Worm (Caenorhabditis elegans): ENCODE results near the gene C16C10.9.

C16C10.9 gene

DNA sequence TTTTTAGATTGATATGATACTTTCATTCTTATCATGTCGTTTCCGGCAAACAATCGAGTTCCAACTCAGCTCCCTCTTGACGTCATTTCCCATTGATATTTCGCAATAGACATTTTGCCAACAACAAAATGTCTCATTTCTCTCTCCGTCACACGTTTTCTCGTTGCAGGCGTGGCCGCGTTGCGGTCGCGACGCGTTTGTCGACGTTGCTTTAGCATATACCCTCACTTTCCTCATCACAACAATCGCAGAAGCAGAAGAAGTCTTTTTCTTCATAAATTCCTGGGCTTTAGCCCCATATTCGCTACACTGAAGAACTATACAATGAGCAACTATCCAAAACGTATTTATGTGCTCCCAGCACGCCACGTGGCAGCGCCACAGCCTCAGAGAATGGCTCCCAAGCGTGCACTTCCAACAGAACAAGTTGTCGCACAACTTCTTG lies 36.5 kb upstream of the C16C10.9 start, which contains the start of gene xbp-1 (continued):
- TF ChIP-seq ceh-20 (GFP tag; IDR thresholded peaks at IDR 0.05) = peak; percentile 77
- peak; percentile 5 for TF ChIP-seq egl-27 (tag; optimal IDR thresholded peaks at IDR 0.05)
- TF ChIP-seq ztf-7 (tag; optimal IDR thresholded peaks at IDR 0.05) = peak; percentile 74
- no peak for TF ChIP-seq unc-39 (tag; optimal IDR thresholded peaks at IDR 0.05)
- no peak for TF ChIP-seq lin-29 (GFP tag; IDR thresholded peaks at IDR 0.05)
- peak; percentile 93 for TF ChIP-seq jun-1 (tag; optimal IDR thresholded peaks at IDR 0.05)
- TF ChIP-seq aha-1 (tag) = peak; percentile 99
- no peak for TF ChIP-seq lin-15B (tag; optimal IDR thresholded peaks at IDR 0.05)
- TF ChIP-seq arid-1 (GFP tag; conservative IDR thresholded peaks at IDR 0.05) = no peak
- TF ChIP-seq nhr-25 (tag; optimal IDR thresholded peaks at IDR 0.05; ENCODE audit: borderline replicate concordance, insufficient read depth) = peak; percentile 78
- TF ChIP-seq Y75B8A.6 (GFP tag; IDR thresholded peaks at IDR 0.05) = peak; percentile 51; the same call in 1 of the 2 replicates
- peak; percentile 51 to 87 for TF ChIP-seq hif-1 (tag; optimal IDR thresholded peaks at IDR 0.05)
- TF ChIP-seq Y5F2A.4 (GFP tag; optimal IDR thresholded peaks at IDR 0.05) = no peak
- TF ChIP-seq mdl-1 (tag; optimal IDR thresholded peaks at IDR 0.05) = peak; percentile 74 to 93
- peak; percentile 76 for TF ChIP-seq nhr-10 (tag; optimal IDR thresholded peaks at IDR 0.05)
- peak; percentile 68 for TF ChIP-seq nhr-102 (tag; optimal IDR thresholded peaks at IDR 0.05)
- peak; percentile 77 for TF ChIP-seq pha-4 (GFP tag; IDR thresholded peaks at IDR 0.05)
- no peak for TF ChIP-seq pha-4 (tag; optimal IDR thresholded peaks at IDR 0.05)
- no peak for TF ChIP-seq lin-39 (tag; optimal IDR thresholded peaks at IDR 0.05)
- TF ChIP-seq fkh-10 (GFP tag; optimal IDR thresholded peaks at IDR 0.05) = peak; percentile 76
- no peak for TF ChIP-seq D1046.2 (GFP tag; IDR thresholded peaks at IDR 0.05)
- peak; percentile 49 for TF ChIP-seq zfp-2 (tag; optimal IDR thresholded peaks at IDR 0.05)
- TF ChIP-seq ztf-11 (tag; optimal IDR thresholded peaks at IDR 0.05) = no peak
- TF ChIP-seq daf-16 (GFP tag; optimal IDR thresholded peaks at IDR 0.05) = peak; percentile 15 to 92
- peak; percentile 99 for TF ChIP-seq daf-16 (tag; optimal IDR thresholded peaks at IDR 0.05)
- TF ChIP-seq zip-2 (tag; optimal IDR thresholded peaks at IDR 0.05) = peak; percentile 78
- peak; percentile 30 for TF ChIP-seq spr-1 (tag; optimal IDR thresholded peaks at IDR 0.05)
- TF ChIP-seq hlh-11 (tag; optimal IDR thresholded peaks at IDR 0.05) = peak; percentile 98
- TF ChIP-seq duxl-1 (tag; optimal IDR thresholded peaks at IDR 0.05; ENCODE audit: poor library complexity) = peak; percentile 4
- TF ChIP-seq hmg-1.1 (GFP tag; IDR thresholded peaks at IDR 0.05) = peak; percentile 75
- peak; percentile 23 for TF ChIP-seq spr-3 (GFP tag; optimal IDR thresholded peaks at IDR 0.05)
- TF ChIP-seq set-16 (GFP tag; IDR thresholded peaks at IDR 0.05) = peak; percentile 39
- peak; percentile 84 for TF ChIP-seq zfp-3 (GFP tag; conservative IDR thresholded peaks at IDR 0.05)
- TF ChIP-seq tra-1 (GFP tag; IDR thresholded peaks at IDR 0.05) = peak; percentile 81
- TF ChIP-seq ceh-44 (GFP tag; IDR thresholded peaks at IDR 0.05) = no peak
- peak; percentile 91 for TF ChIP-seq ama-1 (optimal IDR thresholded peaks at IDR 0.05)
- no peak for TF ChIP-seq ZK546.5 (tag; optimal IDR thresholded peaks at IDR 0.05)
- peak; percentile 79 for TF ChIP-seq nhr-41 (GFP tag; IDR thresholded peaks at IDR 0.05)
- no peak for TF ChIP-seq daf-8 (GFP tag; IDR thresholded peaks at IDR 0.05)
- TF ChIP-seq snpc-1.2 (GFP tag; IDR thresholded peaks at IDR 0.05) = 0 out of 2 replicates have a peak, but pooled peaks have one; percentile 23
- TF ChIP-seq hlh-30 (tag; optimal IDR thresholded peaks at IDR 0.05; ENCODE audit: insufficient read depth) = peak; percentile 94
- TF ChIP-seq lim-7 (GFP tag; IDR thresholded peaks at IDR 0.05) = no peak
- no peak for TF ChIP-seq lir-3 (tag; optimal IDR thresholded peaks at IDR 0.05)
- TF ChIP-seq mxl-2 (GFP tag; conservative IDR thresholded peaks at IDR 0.05) = 0 out of 2 replicates have a peak, but pooled peaks have one; percentile 17
- peak; percentile 79 for TF ChIP-seq dpl-1 (GFP tag; optimal IDR thresholded peaks at IDR 0.05)
- no peak for TF ChIP-seq ceh-82 (tag; optimal IDR thresholded peaks at IDR 0.05)
- no peak for TF ChIP-seq cey-2 (tag; optimal IDR thresholded peaks at IDR 0.05; ENCODE audit: borderline replicate concordance, insufficient read depth)
- TF ChIP-seq dve-1 (tag; optimal IDR thresholded peaks at IDR 0.05; ENCODE audit: insufficient read depth) = peak; percentile 99
- TF ChIP-seq skn-1 (tag; optimal IDR thresholded peaks at IDR 0.05) = no peak
- peak; percentile 97 for TF ChIP-seq mxl-3 (GFP tag; optimal IDR thresholded peaks at IDR 0.05)
- no peak for TF ChIP-seq dmd-8 (GFP tag; IDR thresholded peaks at IDR 0.05)

Measured in whole organism, L4 larva.